Worm (Caenorhabditis elegans): ENCODE results near the gene F59G1.4.

Gene F59G1.4

DNA sequence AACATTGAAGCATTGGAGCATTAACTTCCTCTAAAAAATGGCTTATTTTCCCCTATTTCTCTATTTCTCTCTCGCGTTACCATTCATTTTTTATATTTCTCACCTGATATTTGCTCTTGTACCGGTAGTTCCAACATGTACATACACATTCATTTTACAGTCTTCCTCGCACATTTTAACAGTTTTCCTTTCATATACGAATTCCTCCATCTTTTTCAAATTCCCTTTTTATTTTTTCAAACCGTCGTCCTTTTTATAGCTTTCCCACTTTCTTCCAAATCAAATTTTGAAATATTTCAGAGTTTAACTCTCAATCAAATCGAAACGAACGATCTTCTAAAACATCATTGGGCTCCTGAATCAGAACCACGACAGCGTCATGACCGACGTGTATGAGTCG, 11.7 kb upstream of the F59G1.4 start, which contains the start of gene rfip-1:
Gene rfip-1, plus strand, starts transcription at position 301 of the 400 bp plus-strand sequence.
- no peak for TF ChIP-seq unc-39 (tag; optimal IDR thresholded peaks at IDR 0.05)
- no peak for TF ChIP-seq mdl-1 (tag; optimal IDR thresholded peaks at IDR 0.05)
- TF ChIP-seq eor-1 (tag; optimal IDR thresholded peaks at IDR 0.05), result no peak
- TF ChIP-seq egl-5 (tag; optimal IDR thresholded peaks at IDR 0.05), result no peak

DNA sequence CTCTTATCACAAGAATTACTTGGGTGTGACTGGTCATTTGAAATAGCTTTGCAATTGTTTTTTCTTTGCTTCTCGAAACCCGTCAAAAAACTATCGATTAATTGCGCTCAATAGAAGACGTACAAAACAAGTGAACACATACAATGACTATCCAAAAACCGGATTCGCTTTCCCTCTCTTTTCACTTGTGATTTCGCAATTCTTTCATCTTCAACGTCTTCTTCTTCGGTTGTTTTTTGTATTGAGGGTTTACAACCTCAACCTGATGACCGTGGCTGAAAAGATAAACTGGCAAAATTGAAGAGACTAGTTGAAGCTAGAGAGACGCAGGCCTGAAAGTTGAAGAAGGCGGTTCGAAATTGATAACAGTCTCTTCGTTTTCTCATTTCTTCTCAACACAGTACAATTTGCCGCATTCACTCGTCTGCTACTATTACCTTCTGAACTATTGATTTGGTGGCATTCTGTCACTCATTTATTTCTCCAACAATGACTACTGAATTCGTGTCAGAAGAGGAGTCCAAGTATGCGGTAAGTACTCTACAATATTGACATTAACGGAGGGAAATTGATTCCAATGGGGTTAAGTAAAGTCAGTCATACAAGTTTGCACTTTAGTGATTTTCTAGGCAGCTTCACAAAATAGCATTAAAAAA, 9.9 kb upstream of the F59G1.4 start:
- TF ChIP-seq elt-2 (tag; optimal IDR thresholded peaks at IDR 0.05), result peak; percentile 67
- TF ChIP-seq daf-12 (tag; optimal IDR thresholded peaks at IDR 0.05), result no peak
- no peak for TF ChIP-seq nhr-76 (tag; optimal IDR thresholded peaks at IDR 0.05)
- no peak for TF ChIP-seq lin-15B (tag; optimal IDR thresholded peaks at IDR 0.05)
- no peak for TF ChIP-seq ceh-82 (tag; optimal IDR thresholded peaks at IDR 0.05)
- no peak for TF ChIP-seq ztf-4 (tag; optimal IDR thresholded peaks at IDR 0.05)
- TF ChIP-seq sea-2 (GFP tag; optimal IDR thresholded peaks at IDR 0.05), result no peak
- TF ChIP-seq elt-1 (tag; optimal IDR thresholded peaks at IDR 0.05), result no peak
- TF ChIP-seq nhr-67 (tag; optimal IDR thresholded peaks at IDR 0.05), result no peak
- TF ChIP-seq nhr-23 (tag; optimal IDR thresholded peaks at IDR 0.05), result peak; percentile 72
- no peak for TF ChIP-seq zag-1 (tag; optimal IDR thresholded peaks at IDR 0.05)
- TF ChIP-seq nfya-1 (tag; optimal IDR thresholded peaks at IDR 0.05; ENCODE audit: insufficient read depth), result peak; percentile 56
- peak in 1 of 3 experiments; percentile 53 for TF ChIP-seq elt-3 (tag; optimal IDR thresholded peaks at IDR 0.05)
- no peak for TF ChIP-seq unc-62 (GFP tag; optimal IDR thresholded peaks at IDR 0.05)
- TF ChIP-seq jun-1 (tag; optimal IDR thresholded peaks at IDR 0.05), result no peak
- TF ChIP-seq mdl-1 (tag; optimal IDR thresholded peaks at IDR 0.05), result no peak
- no peak for TF ChIP-seq egl-27 (tag; optimal IDR thresholded peaks at IDR 0.05)
- TF ChIP-seq nhr-12 (tag; optimal IDR thresholded peaks at IDR 0.05), result no peak
- TF ChIP-seq tbx-2 (tag; optimal IDR thresholded peaks at IDR 0.05), result no peak
- no peak for TF ChIP-seq nhr-11 (tag; optimal IDR thresholded peaks at IDR 0.05)
- TF ChIP-seq ZK546.5 (tag; optimal IDR thresholded peaks at IDR 0.05), result no peak
- no peak for TF ChIP-seq pqm-1 (tag; optimal IDR thresholded peaks at IDR 0.05)
- no peak for TF ChIP-seq nhr-28 (tag; optimal IDR thresholded peaks at IDR 0.05)
- TF ChIP-seq hmg-11 (tag; optimal IDR thresholded peaks at IDR 0.05), result no peak
- TF ChIP-seq nhr-43 (tag; optimal IDR thresholded peaks at IDR 0.05; ENCODE audit: poor library complexity, severe bottlenecking), result peak; percentile 77
- TF ChIP-seq ceh-28 (tag; optimal IDR thresholded peaks at IDR 0.05), result peak; percentile 60
- TF ChIP-seq fkh-2 (tag; optimal IDR thresholded peaks at IDR 0.05), result no peak
- TF ChIP-seq snpc-4 (tag; optimal IDR thresholded peaks at IDR 0.05), result no peak
- TF ChIP-seq pha-4 (tag; optimal IDR thresholded peaks at IDR 0.05), result peak; percentile 17
- no peak for TF ChIP-seq fos-1 (tag; optimal IDR thresholded peaks at IDR 0.05)
- TF ChIP-seq skn-1 (tag; optimal IDR thresholded peaks at IDR 0.05), result no peak
- TF ChIP-seq nhr-25 (tag; optimal IDR thresholded peaks at IDR 0.05), result peak; percentile 96
- no peak for TF ChIP-seq eor-1 (tag; optimal IDR thresholded peaks at IDR 0.05)
- TF ChIP-seq fkh-10 (GFP tag; optimal IDR thresholded peaks at IDR 0.05), result no peak
- TF ChIP-seq egl-5 (tag; optimal IDR thresholded peaks at IDR 0.05), result no peak
- TF ChIP-seq ama-1 (optimal IDR thresholded peaks at IDR 0.05), result no peak
- TF ChIP-seq lsy-12 (tag; optimal IDR thresholded peaks at IDR 0.05), result no peak
- no peak for TF ChIP-seq ztf-11 (tag; optimal IDR thresholded peaks at IDR 0.05)
- no peak for TF ChIP-seq nhr-237 (tag; optimal IDR thresholded peaks at IDR 0.05)
- TF ChIP-seq nhr-77 (tag; optimal IDR thresholded peaks at IDR 0.05), result no peak
- TF ChIP-seq ceh-16 (tag; optimal IDR thresholded peaks at IDR 0.05), result no peak
- no peak for TF ChIP-seq lin-39 (tag; optimal IDR thresholded peaks at IDR 0.05)
- TF ChIP-seq aly-2 (tag; optimal IDR thresholded peaks at IDR 0.05), result no peak
- TF ChIP-seq unc-39 (tag; optimal IDR thresholded peaks at IDR 0.05), result no peak

Measured in whole organism, L3 larva.